Worm (Caenorhabditis elegans) whole organism, L4/young adult: ENCODE data around the gene rgs-5.

Source experiments
- W03F9.2 ChIP-seq: fragments of 150-350 bp; optimal IDR thresholded peaks from 2 replicates; lab custom pipeline; 2014; ENCODE audit warnings: missing biosample characterization, missing genetic modification characterization
- dao-5 ChIP-seq: sonication (generic microtip); optimal IDR thresholded peaks from 2 replicates; lab custom pipeline; 2016; ENCODE audit warnings: missing genotype, missing genetic modification characterization, moderate library complexity, missing compliant biosample characterization
- him-1 ChIP-seq: sonication (generic microtip); optimal IDR thresholded peaks from 2 replicates; lab custom pipeline; 2016; ENCODE audit warnings: missing genotype, missing genetic modification reagents, missing genetic modification characterization, missing compliant biosample characterization

DNA sequence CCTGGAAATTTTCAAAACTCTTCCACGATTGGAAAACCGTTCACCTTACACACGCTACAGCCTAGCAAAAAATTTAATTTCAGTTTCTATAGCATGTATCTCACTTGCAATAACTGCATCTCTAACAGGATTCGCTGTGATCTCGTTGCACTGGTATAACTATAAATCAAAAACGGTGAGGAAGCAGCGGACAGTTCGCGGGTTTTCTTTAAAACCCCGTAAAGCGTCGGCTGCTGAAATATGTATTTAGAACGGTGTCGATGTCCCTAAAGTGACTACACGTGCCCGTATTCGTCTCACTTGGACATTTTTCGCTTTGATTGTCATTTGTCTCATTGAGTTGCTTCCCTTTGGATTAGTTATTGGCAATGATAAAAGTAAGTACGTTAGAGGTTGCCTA lies 36.0 kb downstream of the rgs-5 start:
- TF ChIP-seq him-1 (no peak), dao-5 (tag; lab: Kevin White, UChicago) (no peak), W03F9.2 (no peak)
